Fruit fly (Drosophila melanogaster) whole organism, embryonic: Measurements from ENCODE around the gene CG17105.

ENCODE experiments used
- Abd-B ChIP-seq: fragments of 200-800 bp; sonication (Bioruptor generic); optimal IDR thresholded peaks from 2 replicates; lab custom pipeline; 2018; ENCODE audit warnings: missing biosample characterization, mild to moderate bottlenecking, missing genetic modification characterization, moderate library complexity
- Awh ChIP-seq: fragments of 200-800 bp; sonication (Bioruptor generic); IDR thresholded peaks from 2 replicates; pipeline ENCODE4, ENCODE4 v1.3.6; 2022; ENCODE audit warnings: missing biosample characterization, missing genetic modification characterization
- B-H2 ChIP-seq: fragments of 200-800 bp; sonication (Bioruptor generic); optimal IDR thresholded peaks from 2 replicates; lab custom pipeline; 2018; ENCODE audit warnings: missing biosample characterization, mild to moderate bottlenecking, missing genetic modification characterization
- BEAF-32 ChIP-seq: fragments of 200-800 bp; sonication (Bioruptor generic); optimal IDR thresholded peaks from 3 replicates; lab custom pipeline; 2017; ENCODE audit warnings: missing biosample characterization, missing genetic modification characterization, mild to moderate bottlenecking, moderate library complexity, missing genetic modification reagents
- CG10431 ChIP-seq: fragments of 200-800 bp; sonication (Bioruptor generic); optimal IDR thresholded peaks from 3 replicates; lab custom pipeline; 2018; ENCODE audit warnings: missing biosample characterization, mild to moderate bottlenecking, missing genetic modification characterization
- CG10565 ChIP-seq: fragments of 200-800 bp; sonication (Bioruptor generic); optimal IDR thresholded peaks from 3 replicates; lab custom pipeline; 2016; ENCODE audit warnings: missing biosample characterization, mild to moderate bottlenecking, missing genetic modification characterization
- CG11247 ChIP-seq: fragments of 200-800 bp; sonication (Bioruptor generic); IDR thresholded peaks from 2 replicates; pipeline ENCODE4 v1.3.6; 2022; ENCODE audit warnings: missing biosample characterization, missing genetic modification characterization
- CG11723 ChIP-seq: fragments of 200-800 bp; sonication (Bioruptor generic); optimal IDR thresholded peaks from 2 replicates; lab custom pipeline; 2017; ENCODE audit warnings: missing biosample characterization, mild to moderate bottlenecking, missing genetic modification characterization
- CG12744 ChIP-seq: fragments of 200-800 bp; sonication (Bioruptor generic); optimal IDR thresholded peaks from 2 replicates; lab custom pipeline; 2016; ENCODE audit warnings: missing biosample characterization, missing genetic modification characterization
- CG15073 ChIP-seq: fragments of 200-800 bp; sonication (Bioruptor generic); optimal IDR thresholded peaks from 2 replicates; lab custom pipeline; 2016; ENCODE audit warnings: missing biosample characterization, missing genetic modification characterization
- CG17328 ChIP-seq: fragments of 200-800 bp; sonication (Bioruptor generic); IDR thresholded peaks from 2 replicates; pipeline ENCODE4 v1.3.6; 2022; ENCODE audit warnings: missing biosample characterization, missing genetic modification characterization
- CG1792 ChIP-seq: fragments of 200-800 bp; sonication (Bioruptor generic); optimal IDR thresholded peaks from 2 replicates; lab custom pipeline; 2016; ENCODE audit warnings: missing biosample characterization, missing genetic modification characterization
- CG2120 ChIP-seq: fragments of 200-800 bp; sonication (Bioruptor generic); optimal IDR thresholded peaks from 3 replicates; lab custom pipeline; 2016; ENCODE audit warnings: missing biosample characterization, missing genetic modification characterization
- CG31365 ChIP-seq: fragments of 200-800 bp; sonication (Bioruptor generic); optimal IDR thresholded peaks from 2 replicates; lab custom pipeline; 2018; ENCODE audit warnings: missing biosample characterization, mild to moderate bottlenecking, missing genetic modification characterization
- CG32767 ChIP-seq: fragments of 200-800 bp; sonication (Bioruptor generic); IDR thresholded peaks from 2 replicates; pipeline ENCODE4 v1.3.6; 2022; ENCODE audit warnings: missing biosample characterization, missing genetic modification characterization
- CG3726 ChIP-seq: fragments of 200-800 bp; sonication (Bioruptor generic); IDR thresholded peaks from 3 replicates; pipeline ENCODE4, ENCODE4 v1.3.6; 2022; ENCODE audit warnings: missing biosample characterization, missing genetic modification characterization
- CG3995 ChIP-seq: fragments of 200-800 bp; sonication (Bioruptor generic); optimal IDR thresholded peaks from 3 replicates; lab custom pipeline; 2016; ENCODE audit warnings: missing biosample characterization, missing genetic modification characterization
- CG43689 ChIP-seq: fragments of 200-800 bp; sonication (Bioruptor generic); IDR thresholded peaks from 2 replicates; pipeline ENCODE4 v1.3.6; 2022; ENCODE audit warnings: missing biosample characterization, missing genetic modification characterization
- CG4617 ChIP-seq: fragments of 200-800 bp; sonication (Bioruptor generic); optimal IDR thresholded peaks from 3 replicates; lab custom pipeline; 2016; ENCODE audit warnings: missing biosample characterization, missing genetic modification characterization, borderline replicate concordance
- CG5953 ChIP-seq: fragments of 200-800 bp; sonication (Bioruptor generic); IDR thresholded peaks from 2 replicates; pipeline ENCODE4 v1.3.6; 2022; ENCODE audit warnings: missing biosample characterization, missing genetic modification characterization
- CG7745 ChIP-seq: fragments of 200-800 bp; sonication (Bioruptor generic); optimal IDR thresholded peaks from 2 replicates; lab custom pipeline; 2018; ENCODE audit warnings: missing biosample characterization, mild to moderate bottlenecking, missing genetic modification characterization, moderate library complexity
- CG8478 ChIP-seq: fragments of >200 bp; optimal IDR thresholded peaks from 2 replicates; lab custom pipeline; 2018
- CG9727 ChIP-seq: fragments of 200-800 bp; sonication (Bioruptor generic); optimal IDR thresholded peaks from 3 replicates; lab custom pipeline; 2017; ENCODE audit warnings: missing biosample characterization, mild to moderate bottlenecking, missing genetic modification characterization
- CoRest ChIP-seq: fragments of 200-800 bp; sonication (Bioruptor generic); optimal IDR thresholded peaks from 3 replicates; lab custom pipeline; 2018; ENCODE audit warnings: missing biosample characterization, mild to moderate bottlenecking, missing genetic modification characterization, moderate library complexity
- D19A ChIP-seq: fragments of 200-800 bp; optimal IDR thresholded peaks from 3 replicates; lab custom pipeline; 2019; ENCODE audit warnings: missing biosample characterization, mild to moderate bottlenecking, missing genetic modification characterization, moderate library complexity
- H15 ChIP-seq: fragments of 200-800 bp; sonication (Bioruptor generic); IDR thresholded peaks from 3 replicates; pipeline ENCODE4 v1.3.6; 2022; ENCODE audit warnings: missing biosample characterization, missing genetic modification characterization
- Lhr ChIP-seq: fragments of 200-800 bp; sonication (Bioruptor generic); optimal IDR thresholded peaks from 3 replicates; lab custom pipeline; 2017; ENCODE audit warnings: mild to moderate bottlenecking, missing biosample characterization, missing genetic modification reagents, missing genetic modification characterization
- NC2α ChIP-seq: fragments of 200-800 bp; sonication (Bioruptor generic); optimal IDR thresholded peaks from 2 replicates; lab custom pipeline; 2016; ENCODE audit warnings: missing biosample characterization, missing genetic modification characterization
- Poxn ChIP-seq: fragments of 200-800 bp; sonication (Bioruptor generic); IDR thresholded peaks from 2 replicates; pipeline ENCODE4 v1.3.6; 2022; ENCODE audit warnings: missing biosample characterization, missing genetic modification characterization
- Sin3A ChIP-seq: fragments of >200 bp; optimal IDR thresholded peaks from 2 replicates; lab custom pipeline; 2018
- Six4 ChIP-seq: fragments of 200-800 bp; sonication (Bioruptor generic); optimal IDR thresholded peaks from 2 replicates; lab custom pipeline; 2016; ENCODE audit warnings: missing biosample characterization, missing genetic modification characterization
- YL-1 ChIP-seq: fragments of 200-800 bp; sonication (Bioruptor generic); optimal IDR thresholded peaks from 3 replicates; lab custom pipeline; 2017; ENCODE audit warnings: missing biosample characterization, mild to moderate bottlenecking, missing genetic modification characterization
- bcd ChIP-seq: fragments of 200-800 bp; sonication (Bioruptor generic); optimal IDR thresholded peaks from 2 replicates; lab custom pipeline; 2017; ENCODE audit warnings: missing biosample characterization, mild to moderate bottlenecking, missing genetic modification characterization
- croc ChIP-seq: fragments of 200-800 bp; sonication (Bioruptor generic); conservative IDR thresholded peaks from 3 replicates; pipeline ENCODE4 v1.3.6; 2022; ENCODE audit warnings: missing biosample characterization, missing genetic modification characterization
- crp ChIP-seq, 2 experiments: fragments of 200-800 bp; sonication (Bioruptor generic); optimal IDR thresholded peaks; 2 replicates in 1 of 2; 3 replicates in 1 of 2; lab custom pipeline; 2017; ENCODE audit warnings: missing biosample characterization in 2 of 2, missing genetic modification characterization in 2 of 2, mild to moderate bottlenecking in 1 of 2, moderate library complexity in 1 of 2
- ems ChIP-seq: fragments of 200-800 bp; sonication (Bioruptor generic); optimal IDR thresholded peaks from 3 replicates; lab custom pipeline; 2016; ENCODE audit warnings: missing biosample characterization, missing genetic modification characterization
- exex ChIP-seq: fragments of 200-800 bp; sonication (Bioruptor generic); optimal IDR thresholded peaks from 4 replicates; lab custom pipeline; 2018; ENCODE audit warnings: missing biosample characterization, mild to moderate bottlenecking, missing genetic modification characterization, moderate library complexity
- gcm ChIP-seq: fragments of 200-800 bp; sonication (Bioruptor generic); optimal IDR thresholded peaks from 2 replicates; lab custom pipeline; 2019; ENCODE audit warnings: missing biosample characterization, mild to moderate bottlenecking, missing genetic modification characterization, moderate library complexity
- jigr1 ChIP-seq: fragments of 200-800 bp; sonication (Bioruptor generic); IDR thresholded peaks from 3 replicates; pipeline ENCODE4 v1.3.6; 2022; ENCODE audit warnings: missing biosample characterization, missing genetic modification characterization
- nerfin-1 ChIP-seq: fragments of 200-800 bp; sonication (Bioruptor generic); optimal IDR thresholded peaks from 3 replicates; lab custom pipeline; 2019; ENCODE audit warnings: missing biosample characterization, mild to moderate bottlenecking, missing genetic modification characterization, moderate library complexity
- run ChIP-seq: fragments of 200-800 bp; sonication (Bioruptor generic); optimal IDR thresholded peaks from 3 replicates; lab custom pipeline; 2018; ENCODE audit warnings: missing biosample characterization, mild to moderate bottlenecking, missing genetic modification characterization
- schlank ChIP-seq: fragments of 200-800 bp; sonication (Bioruptor generic); optimal IDR thresholded peaks from 2 replicates; lab custom pipeline; 2018; ENCODE audit warnings: missing biosample characterization, mild to moderate bottlenecking, missing genetic modification characterization
- sna ChIP-seq: fragments of 200-800 bp; sonication (Bioruptor generic); IDR thresholded peaks from 2 replicates; pipeline ENCODE4 v1.3.6; 2022; ENCODE audit warnings: missing biosample characterization, missing genetic modification characterization; ENCODE audit not compliant: partially characterized antibody
- ssp ChIP-seq: fragments of 200-800 bp; sonication (Bioruptor generic); IDR thresholded peaks from 2 replicates; pipeline ENCODE4 v1.3.6; 2022; ENCODE audit warnings: missing biosample characterization, missing genetic modification characterization
- tap ChIP-seq: fragments of 200-800 bp; optimal IDR thresholded peaks from 3 replicates; lab custom pipeline; 2019; ENCODE audit warnings: missing biosample characterization, mild to moderate bottlenecking, missing genetic modification characterization, moderate library complexity
- tgo ChIP-seq: fragments of 200-800 bp; sonication (Bioruptor generic); IDR thresholded peaks from 3 replicates; pipeline ENCODE4 v1.3.6; 2022; ENCODE audit warnings: missing biosample characterization, missing genetic modification characterization
- tup ChIP-seq: fragments of 200-800 bp; sonication (Bioruptor generic); optimal IDR thresholded peaks from 2 replicates; lab custom pipeline; 2016; ENCODE audit warnings: missing biosample characterization, mild to moderate bottlenecking, missing genetic modification characterization, moderate library complexity
- vvl ChIP-seq: fragments of 200-800 bp; sonication (Bioruptor generic); IDR thresholded peaks from 2 replicates; pipeline ENCODE4 v1.3.6; 2022; ENCODE audit warnings: missing biosample characterization, missing genetic modification characterization
- wor ChIP-seq: fragments of 200-800 bp; sonication (Bioruptor generic); IDR thresholded peaks from 2 replicates; pipeline ENCODE4 v1.3.6; 2022; ENCODE audit warnings: missing biosample characterization, missing genetic modification characterization
- zen ChIP-seq: fragments of 200-800 bp; sonication (Bioruptor generic); optimal IDR thresholded peaks from 3 replicates; lab custom pipeline; 2018; ENCODE audit warnings: missing biosample characterization, mild to moderate bottlenecking, missing genetic modification characterization, moderate library complexity

CG17105 gene

DNA sequence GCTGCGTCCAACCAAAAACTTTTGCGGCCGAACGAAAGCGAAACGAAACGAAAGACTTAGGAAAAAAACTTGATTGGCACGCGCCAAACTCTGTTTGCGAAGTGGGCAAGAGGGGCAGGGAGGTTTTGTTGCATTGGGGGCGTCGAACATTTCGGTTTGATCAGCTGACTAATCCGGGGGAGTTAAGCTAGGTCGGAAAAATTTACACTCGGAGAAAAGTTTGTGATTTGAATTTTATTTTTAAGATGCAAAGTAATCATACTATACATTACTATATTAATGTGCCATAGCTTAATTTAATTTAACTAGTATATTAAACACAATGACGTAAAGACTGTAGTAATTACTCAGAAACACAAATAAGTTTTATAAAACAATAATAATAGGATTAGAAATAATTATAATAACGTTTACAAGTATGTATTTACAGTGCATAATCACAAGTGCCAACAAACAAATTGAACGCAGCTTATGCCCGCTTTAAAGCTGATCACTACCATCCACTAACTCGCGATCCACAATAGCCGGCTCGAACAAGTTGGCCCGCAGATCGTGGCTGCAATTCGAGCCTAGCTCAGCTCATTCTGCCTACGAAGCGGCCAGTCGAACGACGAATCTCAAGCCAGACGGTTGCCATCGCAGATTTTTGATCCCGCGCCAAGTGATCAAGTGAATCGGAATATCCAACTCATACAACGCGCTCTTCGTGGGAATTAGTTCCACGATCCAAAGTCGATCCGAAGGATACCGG lies 19.2 kb upstream of the CG17105 start, which contains the start of gene CG31871 (continued):
- TF ChIP-seq CG7745 (no peak), gcm (GFP tag; lab: Kevin White, UChicago) (no peak), CG31365 (tag; lab: Kevin White, UChicago) (no peak), sna (GFP tag; lab: Robert Waterston, UW) (no peak), wor (GFP tag; lab: Robert Waterston, UW) (peak; percentile 68), crp (GFP tag; optimal IDR thresholded peaks at IDR 0.05; lab: Kevin White, UChicago) (peak in 1 of 2 experiments; percentile 61), Abd-B (peak; percentile 70), ssp (GFP tag; lab: Robert Waterston, UW) (peak; percentile 61), CG5953 (no peak; the same call in 1 of the 2 replicates), CG12744 (no peak), Lhr (peak; percentile 34), B-H2 (GFP tag; lab: Kevin White, UChicago) (no peak), vvl (peak; percentile 79), Poxn (GFP tag; lab: Robert Waterston, UW) (no peak), YL-1 (GFP tag; lab: Kevin White, UChicago) (no peak), CG15073 (GFP tag; lab: Kevin White, UChicago) (no peak), CG3995 (GFP tag; lab: Kevin White, UChicago) (no peak), BEAF-32 (no peak), NC2α (GFP tag; lab: Kevin White, UChicago) (no peak), bcd (peak; percentile 81), zen (tag; lab: Kevin White, UChicago) (peak; percentile 15), CG3726 (GFP tag; lab: Robert Waterston, UW) (no peak), CG2120 (GFP tag; lab: Kevin White, UChicago) (peak; percentile 25), tgo (GFP tag; lab: Robert Waterston, UW) (peak; percentile 77), CG1792 (GFP tag; lab: Kevin White, UChicago) (no peak), CG10431 (peak; percentile 6), Awh (GFP tag; lab: Robert Waterston, UW) (no peak), D19A (tag; lab: Kevin White, UChicago) (no peak), CG17328 (peak; percentile 73), schlank (tag; lab: Kevin White, UChicago) (no peak), CG10565 (GFP tag; lab: Kevin White, UChicago) (no peak), tup (GFP tag; lab: Kevin White, UChicago) (no peak), croc (GFP tag; lab: Robert Waterston, UW) (peak; percentile 65), H15 (GFP tag; lab: Robert Waterston, UW) (0 out of 3 replicates have a peak, but pooled peaks have one; percentile 44), run (tag; lab: Kevin White, UChicago) (peak; percentile 65), CoRest (tag; lab: Kevin White, UChicago) (peak; percentile 88), nerfin-1 (tag; lab: Kevin White, UChicago) (no peak), CG9727 (peak; percentile 67), Six4 (GFP tag; lab: Kevin White, UChicago) (peak; percentile 64), tap (tag; lab: Kevin White, UChicago) (peak; percentile 75), CG8478 (lab: Kevin White, UChicago) (no peak), ems (GFP tag; lab: Kevin White, UChicago) (no peak), CG43689 (GFP tag; lab: Robert Waterston, UW) (0 out of 2 replicates have a peak, but pooled peaks have one; percentile 15), CG11247 (GFP tag; lab: Robert Waterston, UW) (no peak), jigr1 (GFP tag; lab: Robert Waterston, UW) (no peak), CG4617 (GFP tag; lab: Kevin White, UChicago) (no peak), Sin3A (lab: Kevin White, UChicago) (no peak), exex (peak; percentile 8), CG11723 (GFP tag; lab: Kevin White, UChicago) (peak; percentile 39), CG32767 (peak; percentile 58; the same call in 1 of the 2 replicates)
